Worm (Caenorhabditis elegans): ENCODE results near the gene emc-2.

ce11 chrII:1266790-1267189 lies 39.1 kb downstream of the emc-2 start, which contains the start of gene oac-30:
- TF ChIP-seq ceh-90 (tag; optimal IDR thresholded peaks at IDR 0.05) = no peak
- no peak for TF ChIP-seq unc-98 (GFP tag; IDR thresholded peaks at IDR 0.05)
- TF ChIP-seq mdl-1 (tag; optimal IDR thresholded peaks at IDR 0.05) = no peak

Data from whole organism, L1 larva.